Worm (Caenorhabditis elegans): Measurements from ENCODE around the gene ubc-7.

Gene ubc-7

ce11 chrIII:9678819-9679218 lies 47.9 kb upstream of the ubc-7 start, which contains the start of gene ugt-60:
Gene ugt-60 (minus strand): TSS chrIII:9679051.
- no peak for TF ChIP-seq jun-1 (tag; optimal IDR thresholded peaks at IDR 0.05)
- TF ChIP-seq nhr-43 (tag; optimal IDR thresholded peaks at IDR 0.05; ENCODE audit: poor library complexity, severe bottlenecking): no peak
- no peak for TF ChIP-seq pha-4 (tag; optimal IDR thresholded peaks at IDR 0.05)
- TF ChIP-seq nhr-25 (tag; optimal IDR thresholded peaks at IDR 0.05): no peak
- peak in 1 of 3 experiments; percentile 10 for TF ChIP-seq elt-3 (tag; optimal IDR thresholded peaks at IDR 0.05)

DNA sequence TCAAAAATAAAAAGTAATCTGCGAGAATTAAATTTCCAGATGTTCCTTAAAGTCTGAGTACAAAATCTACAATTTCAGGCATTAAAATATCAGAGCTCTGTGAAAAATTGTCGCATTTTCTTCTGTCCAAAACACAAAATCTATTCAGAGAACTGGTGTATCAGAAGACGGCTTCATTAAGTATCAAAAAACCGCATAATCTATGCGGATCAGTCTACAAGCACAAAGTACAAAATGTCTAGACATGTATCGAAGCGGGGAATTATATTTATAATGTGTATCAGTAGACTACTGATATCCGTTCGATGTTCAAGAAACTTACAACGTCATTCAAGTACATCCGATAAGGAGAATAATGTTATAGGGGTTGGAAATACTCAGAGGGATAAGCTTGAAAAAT lies 38.6 kb upstream of the ubc-7 start:
- TF ChIP-seq nhr-28 (tag; optimal IDR thresholded peaks at IDR 0.05) (no peak), eor-1 (tag; optimal IDR thresholded peaks at IDR 0.05) (no peak), elt-2 (tag; optimal IDR thresholded peaks at IDR 0.05) (no peak), ama-1 (optimal IDR thresholded peaks at IDR 0.05) (no peak), ceh-82 (tag; optimal IDR thresholded peaks at IDR 0.05) (no peak), nhr-67 (tag; optimal IDR thresholded peaks at IDR 0.05) (no peak), egl-27 (tag; optimal IDR thresholded peaks at IDR 0.05) (no peak), nhr-12 (tag; optimal IDR thresholded peaks at IDR 0.05) (no peak), mml-1 (tag; optimal IDR thresholded peaks at IDR 0.05) (no peak)

DNA sequence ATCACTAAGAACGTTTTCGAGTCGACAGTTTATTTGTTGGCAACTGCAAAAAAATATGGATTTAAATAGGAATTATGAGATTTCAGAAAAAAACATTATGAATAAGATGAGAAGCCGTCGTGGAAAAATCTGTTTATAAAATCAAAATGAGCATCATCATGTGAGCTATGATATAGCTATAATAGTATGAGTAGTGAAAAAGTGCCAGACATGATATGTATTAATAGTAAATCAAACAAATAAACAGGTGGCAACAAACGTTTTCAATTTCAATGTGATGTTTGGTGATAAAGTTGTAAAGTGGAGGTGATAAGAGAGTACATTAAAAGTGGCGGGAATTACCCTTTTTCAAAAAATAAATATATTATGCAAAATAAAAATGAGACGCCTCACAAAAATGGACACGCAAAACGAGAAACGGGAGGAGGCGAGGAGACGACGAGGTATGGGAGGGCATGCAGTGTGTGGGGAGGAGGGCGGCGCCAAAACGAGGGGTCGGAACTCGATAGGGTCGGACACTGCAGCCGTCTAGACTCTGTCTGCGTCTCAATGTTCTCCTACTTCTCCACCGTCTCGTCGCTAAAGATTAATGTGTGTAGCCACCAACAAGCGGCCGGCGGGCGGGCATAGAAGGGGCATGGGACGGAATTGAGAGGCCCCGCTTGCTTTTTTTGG lies 36.8 kb upstream of the ubc-7 start, which contains the start of gene C07A9.9:
C07A9.9 (minus strand) TSS at position 51 of the 675 bp plus-strand sequence.
- no peak for TF ChIP-seq ztf-4 (tag; optimal IDR thresholded peaks at IDR 0.05)
- TF ChIP-seq hmg-11 (tag; optimal IDR thresholded peaks at IDR 0.05): peak; percentile 97
- peak; percentile 24 for TF ChIP-seq pqm-1 (tag; optimal IDR thresholded peaks at IDR 0.05)
- TF ChIP-seq snpc-4 (tag; optimal IDR thresholded peaks at IDR 0.05): peak; percentile 53
- TF ChIP-seq daf-12 (tag; optimal IDR thresholded peaks at IDR 0.05): no peak
- TF ChIP-seq ceh-82 (tag; optimal IDR thresholded peaks at IDR 0.05): no peak
- peak; percentile 81 for TF ChIP-seq elt-2 (tag; optimal IDR thresholded peaks at IDR 0.05)
- TF ChIP-seq nhr-11 (tag; optimal IDR thresholded peaks at IDR 0.05): no peak
- TF ChIP-seq pha-4 (tag; optimal IDR thresholded peaks at IDR 0.05): peak; percentile 70
- TF ChIP-seq nhr-23 (tag; optimal IDR thresholded peaks at IDR 0.05): peak; percentile 35
- peak; percentile 31 for TF ChIP-seq ceh-28 (tag; optimal IDR thresholded peaks at IDR 0.05)
- TF ChIP-seq lin-15B (tag; optimal IDR thresholded peaks at IDR 0.05): peak; percentile 32
- peak; percentile 50 for TF ChIP-seq tbx-2 (tag; optimal IDR thresholded peaks at IDR 0.05)
- no peak for TF ChIP-seq nhr-77 (tag; optimal IDR thresholded peaks at IDR 0.05)
- peak; percentile 63 for TF ChIP-seq elt-1 (tag; optimal IDR thresholded peaks at IDR 0.05)
- TF ChIP-seq egl-27 (tag; optimal IDR thresholded peaks at IDR 0.05): peak; percentile 39
- TF ChIP-seq nfya-1 (tag; optimal IDR thresholded peaks at IDR 0.05; ENCODE audit: insufficient read depth): peak; percentile 89
- TF ChIP-seq ztf-11 (tag; optimal IDR thresholded peaks at IDR 0.05): no peak
- peak; percentile 26 for TF ChIP-seq lsy-12 (tag; optimal IDR thresholded peaks at IDR 0.05)
- TF ChIP-seq nhr-25 (tag; optimal IDR thresholded peaks at IDR 0.05): peak; percentile 65
- TF ChIP-seq unc-62 (GFP tag; optimal IDR thresholded peaks at IDR 0.05): peak; percentile 31
- peak; percentile 33 for TF ChIP-seq fkh-10 (GFP tag; optimal IDR thresholded peaks at IDR 0.05)
- TF ChIP-seq R02D3.7 (tag; optimal IDR thresholded peaks at IDR 0.05): no peak
- TF ChIP-seq elt-3 (tag; optimal IDR thresholded peaks at IDR 0.05): no peak
- TF ChIP-seq nhr-28 (tag; optimal IDR thresholded peaks at IDR 0.05): no peak
- peak; percentile 97 for TF ChIP-seq lin-39 (tag; optimal IDR thresholded peaks at IDR 0.05)
- peak; percentile 27 for TF ChIP-seq egl-5 (tag; optimal IDR thresholded peaks at IDR 0.05)
- TF ChIP-seq nhr-76 (tag; optimal IDR thresholded peaks at IDR 0.05): no peak
- peak; percentile 34 for TF ChIP-seq jun-1 (tag; optimal IDR thresholded peaks at IDR 0.05)
- TF ChIP-seq mdl-1 (tag; optimal IDR thresholded peaks at IDR 0.05): peak; percentile 35
- no peak for TF ChIP-seq fos-1 (tag; optimal IDR thresholded peaks at IDR 0.05)
- peak; percentile 46 for TF ChIP-seq nhr-43 (tag; optimal IDR thresholded peaks at IDR 0.05; ENCODE audit: poor library complexity, severe bottlenecking)

- TF ChIP-seq pha-4 (tag; optimal IDR thresholded peaks at IDR 0.05) (peak; percentile 77), nhr-23 (tag; optimal IDR thresholded peaks at IDR 0.05) (peak; percentile 5), nhr-25 (tag; optimal IDR thresholded peaks at IDR 0.05) (peak; percentile 19), eor-1 (tag; optimal IDR thresholded peaks at IDR 0.05) (no peak), nfya-1 (tag; optimal IDR thresholded peaks at IDR 0.05; ENCODE audit: insufficient read depth) (peak; percentile 14), nhr-77 (tag; optimal IDR thresholded peaks at IDR 0.05) (no peak)
These were observed 35.7 kb upstream of the ubc-7 start for ce11 chrIII:9666668-9667067.
